Worm (Caenorhabditis elegans) whole organism, L2 larva: ENCODE data around the gene Y17G9A.2.

Source experiments
- C34F6.9 ChIP-seq: fragments of 150-350 bp; optimal IDR thresholded peaks from 2 replicates; lab custom pipeline; 2014; ENCODE audit warnings: missing biosample characterization, missing genetic modification characterization
- F13H6.1 ChIP-seq: sonication (generic microtip); optimal IDR thresholded peaks from 2 replicates; lab custom pipeline; 2016; ENCODE audit warnings: missing genetic modification characterization, missing compliant biosample characterization
- Y55F3AM.14 ChIP-seq: fragments of 200-800 bp; sonication (Bioruptor generic); optimal IDR thresholded peaks from 2 replicates; lab custom pipeline; 2018; ENCODE audit warnings: mild to moderate bottlenecking, missing genetic modification characterization, missing compliant biosample characterization
- ZK546.5 ChIP-seq: sonication (generic microtip); optimal IDR thresholded peaks from 2 replicates; lab custom pipeline; 2017; ENCODE audit warnings: missing biosample characterization, missing genetic modification characterization
- aly-2 ChIP-seq: fragments of 150-350 bp; optimal IDR thresholded peaks from 2 replicates; lab custom pipeline; 2014; ENCODE audit warnings: missing biosample characterization, missing genetic modification characterization
- ama-1 ChIP-seq: fragments of 150-350 bp; optimal IDR thresholded peaks from 2 replicates; lab custom pipeline; 2018; ENCODE audit warnings: inconsistent platforms
- blmp-1 ChIP-seq: sonication (generic microtip); optimal IDR thresholded peaks from 2 replicates; lab custom pipeline; 2017; ENCODE audit warnings: missing genetic modification characterization, mild to moderate bottlenecking, missing compliant biosample characterization, antibody characterized with exemption, moderate library complexity; ENCODE audit not compliant: insufficient read depth
- ceh-16 ChIP-seq: fragments of 150-350 bp; optimal IDR thresholded peaks from 2 replicates; lab custom pipeline; 2014; ENCODE audit warnings: missing biosample characterization, missing genetic modification characterization
- ceh-82 ChIP-seq: fragments of 150-350 bp; optimal IDR thresholded peaks from 2 replicates; lab custom pipeline; 2014; ENCODE audit warnings: missing biosample characterization, missing genetic modification characterization
- crh-2 ChIP-seq: sonication (generic microtip); optimal IDR thresholded peaks from 2 replicates; lab custom pipeline; 2017; ENCODE audit warnings: missing biosample characterization, missing genetic modification characterization
- dmd-4 ChIP-seq: sonication (generic microtip); optimal IDR thresholded peaks from 2 replicates; lab custom pipeline; 2017; ENCODE audit warnings: missing biosample characterization, missing genetic modification characterization
- egl-27 ChIP-seq: sonication (generic microtip); optimal IDR thresholded peaks from 3 replicates; lab custom pipeline; 2017; ENCODE audit warnings: missing biosample characterization, missing genetic modification reagents, missing genetic modification characterization
- elt-1 ChIP-seq: fragments of 150-350 bp; optimal IDR thresholded peaks from 2 replicates; lab custom pipeline; 2014; ENCODE audit warnings: missing biosample characterization, missing genetic modification characterization
- fos-1 ChIP-seq: fragments of 150-350 bp; optimal IDR thresholded peaks from 2 replicates; lab custom pipeline; 2014; ENCODE audit warnings: missing biosample characterization, missing genetic modification characterization
- gmeb-1 ChIP-seq: fragments of 150-350 bp; optimal IDR thresholded peaks from 2 replicates; lab custom pipeline; 2014; ENCODE audit warnings: missing biosample characterization, missing genetic modification characterization
- lin-39 ChIP-seq: fragments of 150-350 bp; optimal IDR thresholded peaks from 2 replicates; lab custom pipeline; 2014; ENCODE audit warnings: missing biosample characterization, missing genetic modification reagents, missing genetic modification characterization
- lsy-2 ChIP-seq, 2 experiments: fragments of 150-350 bp in 1 of 2; sonication (generic microtip) in 1 of 2; optimal IDR thresholded peaks; 2 replicates each; lab custom pipeline; 2014 to 2017; ENCODE audit warnings: missing biosample characterization in 2 of 2, missing genetic modification characterization in 2 of 2
- mab-5 ChIP-seq: fragments of 150-350 bp; optimal IDR thresholded peaks from 2 replicates; lab custom pipeline; 2014; ENCODE audit warnings: missing biosample characterization, missing genetic modification characterization
- mdl-1 ChIP-seq, 2 experiments: fragments of 150-350 bp in 1 of 2; sonication (generic microtip) in 1 of 2; optimal IDR thresholded peaks; 2 replicates each; lab custom pipeline; 2017; ENCODE audit warnings: missing biosample characterization in 2 of 2, missing genetic modification characterization in 2 of 2
- nhr-10 ChIP-seq: sonication (generic microtip); optimal IDR thresholded peaks from 2 replicates; lab custom pipeline; 2017; ENCODE audit warnings: missing biosample characterization, missing genetic modification characterization
- nhr-11 ChIP-seq: fragments of 150-350 bp; optimal IDR thresholded peaks from 2 replicates; lab custom pipeline; 2014; ENCODE audit warnings: missing biosample characterization, missing genetic modification characterization
- nhr-12 ChIP-seq: fragments of 150-350 bp; optimal IDR thresholded peaks from 2 replicates; lab custom pipeline; 2014; ENCODE audit warnings: missing biosample characterization, missing genetic modification characterization
- nhr-21 ChIP-seq: fragments of 150-350 bp; optimal IDR thresholded peaks from 2 replicates; lab custom pipeline; 2014; ENCODE audit warnings: missing biosample characterization, missing genetic modification characterization
- nhr-237 ChIP-seq: fragments of 150-350 bp; optimal IDR thresholded peaks from 2 replicates; lab custom pipeline; 2014; ENCODE audit warnings: missing biosample characterization, missing genetic modification characterization
- nhr-25 ChIP-seq: fragments of 150-350 bp; sonication (generic microtip); optimal IDR thresholded peaks from 3 replicates; lab custom pipeline; 2014; ENCODE audit warnings: missing biosample characterization, missing genetic modification characterization
- nhr-6 ChIP-seq: fragments of 150-350 bp; optimal IDR thresholded peaks from 2 replicates; lab custom pipeline; 2014; ENCODE audit warnings: missing biosample characterization, missing genetic modification characterization
- nhr-77 ChIP-seq: fragments of 150-350 bp; optimal IDR thresholded peaks from 2 replicates; lab custom pipeline; 2014; ENCODE audit warnings: missing biosample characterization, missing genetic modification characterization
- peb-1 ChIP-seq: fragments of 150-350 bp; optimal IDR thresholded peaks from 2 replicates; lab custom pipeline; 2014; ENCODE audit warnings: missing biosample characterization, missing genetic modification characterization
- sem-4 ChIP-seq: fragments of 150-350 bp; optimal IDR thresholded peaks from 2 replicates; lab custom pipeline; 2014; ENCODE audit warnings: missing biosample characterization, missing genetic modification reagents, missing genetic modification characterization
- skn-1 ChIP-seq: sonication (generic microtip); optimal IDR thresholded peaks from 2 replicates; lab custom pipeline; 2017; ENCODE audit warnings: missing biosample characterization, missing genetic modification characterization
- sma-3 ChIP-seq: sonication (generic microtip); optimal IDR thresholded peaks from 2 replicates; lab custom pipeline; 2016; ENCODE audit warnings: missing genetic modification reagents, missing genetic modification characterization, missing compliant biosample characterization
- sma-9 ChIP-seq, 2 experiments: fragments of 150-350 bp in 1 of 2; sonication (generic microtip) in 1 of 2; optimal IDR thresholded peaks; 2 replicates each; lab custom pipeline; 2014 to 2016; ENCODE audit warnings: missing genetic modification characterization in 2 of 2, mild to moderate bottlenecking in 1 of 2, missing biosample characterization in 1 of 2, missing compliant biosample characterization in 1 of 2, missing genetic modification reagents in 1 of 2, moderate library complexity in 1 of 2
- snpc-4 ChIP-seq: fragments of 150-350 bp; optimal IDR thresholded peaks from 2 replicates; lab custom pipeline; 2014; ENCODE audit warnings: missing biosample characterization, missing genetic modification characterization
- unc-39 ChIP-seq: fragments of 150-350 bp; optimal IDR thresholded peaks from 2 replicates; lab custom pipeline; 2014; ENCODE audit warnings: missing biosample characterization, missing genetic modification characterization
- unc-55 ChIP-seq: fragments of 150-350 bp; sonication (generic microtip); optimal IDR thresholded peaks from 3 replicates; lab custom pipeline; 2014; ENCODE audit warnings: missing biosample characterization, missing genetic modification reagents, missing genetic modification characterization
- unc-62 ChIP-seq: fragments of 150-350 bp; optimal IDR thresholded peaks from 2 replicates; lab custom pipeline; 2014; ENCODE audit warnings: missing biosample characterization, missing genetic modification reagents, missing genetic modification characterization
- ztf-1 ChIP-seq: fragments of 200-800 bp; sonication (Bioruptor generic); conservative IDR thresholded peaks from 2 replicates; pipeline ENCODE4 v1.3.6; 2022; ENCODE audit warnings: missing genetic modification characterization, missing compliant biosample characterization
- ztf-11 ChIP-seq: sonication (generic microtip); optimal IDR thresholded peaks from 2 replicates; lab custom pipeline; 2017; ENCODE audit warnings: missing biosample characterization, missing genetic modification characterization
- ztf-4 ChIP-seq: fragments of 150-350 bp; optimal IDR thresholded peaks from 2 replicates; lab custom pipeline; 2014; ENCODE audit warnings: missing biosample characterization, missing genetic modification characterization

The Y17G9A.2 gene

ce11 chrIV:4877102-4877501 is 21.0 kb upstream of the Y17G9A.2 start, which contains the start of gene str-170:
TSS of gene str-170 (plus strand) at chrIV:4877402.
- no peak for TF ChIP-seq lin-39 (tag; lab: Kevin White, UChicago)
- TF ChIP-seq sem-4 (tag; lab: Kevin White, UChicago), result no peak
- TF ChIP-seq ceh-16 (tag; lab: Kevin White, UChicago), result no peak
- no peak for TF ChIP-seq sma-3
- TF ChIP-seq fos-1 (tag; lab: Kevin White, UChicago), result no peak
- TF ChIP-seq mab-5 (tag; lab: Kevin White, UChicago), result no peak
- TF ChIP-seq nhr-10 (tag; lab: Kevin White, UChicago), result no peak
- no peak for TF ChIP-seq C34F6.9 (tag; lab: Kevin White, UChicago)
- no peak for TF ChIP-seq peb-1 (tag; lab: Kevin White, UChicago)
- TF ChIP-seq skn-1 (tag; lab: Kevin White, UChicago), result no peak
- TF ChIP-seq F13H6.1 (tag; lab: Kevin White, UChicago), result no peak
- TF ChIP-seq ztf-1 (GFP tag; lab: Robert Waterston, UW), result no peak
- no peak for TF ChIP-seq unc-39 (tag; lab: Kevin White, UChicago)
- no peak for TF ChIP-seq unc-62 (GFP tag; lab: Kevin White, UChicago)
- TF ChIP-seq dmd-4 (tag; lab: Kevin White, UChicago), result no peak
- no peak for TF ChIP-seq ZK546.5 (tag; lab: Kevin White, UChicago)
- TF ChIP-seq lsy-2 (tag; optimal IDR thresholded peaks at IDR 0.05; lab: Kevin White, UChicago), result no peak
- no peak for TF ChIP-seq ama-1

DNA sequence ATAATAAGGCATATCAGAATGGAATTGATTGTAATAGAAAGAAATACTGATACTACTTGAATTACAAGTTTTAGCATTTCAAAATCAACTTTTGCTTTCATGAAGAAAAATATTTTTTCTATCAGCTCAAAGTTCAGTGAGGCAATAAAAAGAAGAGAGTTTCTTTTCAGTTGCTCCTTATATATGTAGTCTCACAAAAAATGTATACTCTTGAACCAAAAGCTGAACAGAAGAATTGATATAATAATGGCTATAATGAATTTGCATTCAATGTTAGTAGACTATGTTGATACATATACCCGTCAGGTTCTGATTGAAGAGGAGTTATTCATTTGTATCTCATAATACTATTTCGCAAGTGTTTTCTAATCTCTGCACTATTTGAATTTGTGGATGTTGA is 18.5 kb upstream of the Y17G9A.2 start, which contains the start of gene str-174:
TSS of gene str-174 (minus strand) at position 101 of the 400 bp plus-strand sequence.
- no peak for TF ChIP-seq crh-2 (tag; lab: Kevin White, UChicago)
- TF ChIP-seq, all 48 proteins: peak for 0

DNA sequence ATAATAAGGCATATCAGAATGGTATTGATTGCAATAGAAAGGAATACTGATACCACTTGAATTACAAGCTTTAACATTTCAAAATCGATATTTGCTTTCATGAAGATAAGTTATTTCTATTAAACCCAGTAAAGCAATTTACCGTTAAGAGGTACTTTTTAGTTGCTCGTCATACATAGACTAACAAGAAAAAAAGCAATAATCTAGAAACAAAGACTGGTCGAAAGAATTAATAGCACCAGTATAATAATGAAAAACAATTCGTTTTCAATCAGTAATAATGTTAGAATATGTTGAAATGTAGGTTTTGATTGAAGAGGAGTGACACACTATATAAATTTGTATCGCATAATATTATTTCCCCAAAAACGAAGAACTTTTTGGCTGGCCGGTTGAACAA is 14.5 kb upstream of the Y17G9A.2 start, which contains the start of gene str-175:
TSS of gene str-175 (minus strand) at position 101 of the 400 bp plus-strand sequence.
- no peak for TF ChIP-seq ceh-82 (tag; lab: Kevin White, UChicago)

- TF ChIP-seq nhr-25 (tag; lab: Kevin White, UChicago), result no peak
- TF ChIP-seq skn-1 (tag; lab: Kevin White, UChicago), result no peak
- no peak for TF ChIP-seq ceh-82 (tag; lab: Kevin White, UChicago)
- TF ChIP-seq ztf-4 (tag; lab: Kevin White, UChicago), result no peak
- TF ChIP-seq sma-9 (GFP tag; optimal IDR thresholded peaks at IDR 0.05; lab: Kevin White, UChicago), result no peak
- TF ChIP-seq sma-9 (tag; optimal IDR thresholded peaks at IDR 0.05; lab: Kevin White, UChicago), result no peak
- TF ChIP-seq aly-2 (tag; lab: Kevin White, UChicago), result no peak
- no peak for TF ChIP-seq fos-1 (tag; lab: Kevin White, UChicago)
- no peak for TF ChIP-seq crh-2 (tag; lab: Kevin White, UChicago)
- no peak for TF ChIP-seq nhr-77
- no peak for TF ChIP-seq egl-27 (tag; lab: Kevin White, UChicago)
- no peak for TF ChIP-seq unc-55 (GFP tag; lab: Kevin White, UChicago)
- TF ChIP-seq nhr-11 (tag; lab: Kevin White, UChicago), result no peak
- TF ChIP-seq nhr-21 (tag; lab: Kevin White, UChicago), result no peak
- no peak for TF ChIP-seq mdl-1 (tag; optimal IDR thresholded peaks at IDR 0.05; lab: Kevin White, UChicago)
- no peak for TF ChIP-seq ztf-11 (tag; lab: Kevin White, UChicago)
- TF ChIP-seq F13H6.1 (tag; lab: Kevin White, UChicago), result no peak
- TF ChIP-seq elt-1 (tag; lab: Kevin White, UChicago), result no peak
- no peak for TF ChIP-seq ZK546.5 (tag; lab: Kevin White, UChicago)
- no peak for TF ChIP-seq ztf-1 (GFP tag; lab: Robert Waterston, UW)
Observed at ce11 chrIV:4867610-4868009, 11.5 kb upstream of the Y17G9A.2 start, which contains the start of gene str-172. TSS of gene str-172 (minus strand) at chrIV:4867710.

DNA sequence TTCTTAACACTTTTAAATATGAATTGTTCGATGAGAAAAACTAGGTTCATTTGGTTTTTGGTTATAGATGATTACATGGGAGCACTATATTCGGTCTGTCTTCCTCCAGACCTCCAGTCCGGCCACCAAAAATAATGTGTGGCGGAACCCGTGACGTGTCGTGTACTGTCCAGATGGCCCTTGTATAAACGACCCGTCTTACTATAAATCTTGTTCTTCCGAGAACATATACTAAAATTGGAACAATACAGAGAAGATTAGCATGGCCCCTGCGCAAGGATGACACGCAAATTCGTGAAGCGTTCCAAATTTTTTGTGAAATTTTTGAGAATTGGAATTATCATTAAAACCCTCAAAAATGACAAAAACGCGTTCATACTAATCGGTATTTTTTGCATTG is 10.5 kb upstream of the Y17G9A.2 start:
- TF ChIP-seq aly-2 (tag; lab: Kevin White, UChicago) (no peak), mab-5 (tag; lab: Kevin White, UChicago) (no peak), F13H6.1 (tag; lab: Kevin White, UChicago) (no peak), gmeb-1 (tag; lab: Kevin White, UChicago) (no peak), unc-55 (GFP tag; lab: Kevin White, UChicago) (no peak), nhr-25 (tag; lab: Kevin White, UChicago) (no peak), nhr-6 (tag; lab: Kevin White, UChicago) (no peak), mdl-1 (tag; optimal IDR thresholded peaks at IDR 0.05; lab: Kevin White, UChicago) (no peak), nhr-77 (no peak), nhr-237 (tag; lab: Kevin White, UChicago) (no peak), nhr-12 (tag; lab: Kevin White, UChicago) (no peak), Y55F3AM.14 (GFP tag; lab: Kevin White, UChicago) (no peak), snpc-4 (tag; lab: Kevin White, UChicago) (no peak), unc-39 (tag; lab: Kevin White, UChicago) (no peak), ztf-11 (tag; lab: Kevin White, UChicago) (no peak), fos-1 (tag; lab: Kevin White, UChicago) (no peak), lsy-2 (tag; optimal IDR thresholded peaks at IDR 0.05; lab: Kevin White, UChicago) (no peak), nhr-21 (tag; lab: Kevin White, UChicago) (no peak), blmp-1 (tag; lab: Kevin White, UChicago) (no peak), unc-62 (GFP tag; lab: Kevin White, UChicago) (no peak)
